Worm (Caenorhabditis elegans) whole organism, L1 larva: ENCODE results near the gene snr-6.

ENCODE experiments used
- aly-2 ChIP-seq: fragments of 150-350 bp; optimal IDR thresholded peaks from 2 replicates; lab custom pipeline; 2014; ENCODE audit warnings: missing biosample characterization, missing genetic modification characterization
- ces-1 ChIP-seq: fragments of 150-350 bp; optimal IDR thresholded peaks from 2 replicates; lab custom pipeline; 2014; ENCODE audit warnings: missing biosample characterization, missing genetic modification reagents, missing genetic modification characterization
- dpl-1 ChIP-seq, 3 experiments: fragments of 150-350 bp in 2 of 3; sonication (generic microtip) in 1 of 3; optimal IDR thresholded peaks; 2 replicates each; lab custom pipeline; 2014 to 2017; ENCODE audit warnings: missing biosample characterization in 3 of 3, missing genetic modification characterization in 3 of 3, missing genetic modification reagents in 3 of 3
- egl-27 ChIP-seq, 2 experiments: fragments of 150-350 bp in 1 of 2; sonication (generic microtip); optimal IDR thresholded peaks; 3 replicates each; lab custom pipeline; 2017 to 2018; ENCODE audit warnings: missing biosample characterization in 2 of 2, missing genetic modification characterization in 2 of 2, missing genetic modification reagents in 2 of 2
- fkh-4 ChIP-seq: sonication (generic microtip); optimal IDR thresholded peaks from 2 replicates; lab custom pipeline; 2016; ENCODE audit warnings: missing compliant biosample characterization, missing genetic modification characterization, borderline replicate concordance
- fos-1 ChIP-seq: fragments of 150-350 bp; optimal IDR thresholded peaks from 2 replicates; lab custom pipeline; 2014; ENCODE audit warnings: missing biosample characterization, missing genetic modification characterization
- mdl-1 ChIP-seq, 2 experiments: fragments of 150-350 bp; optimal IDR thresholded peaks; 2 replicates each; lab custom pipeline; 2014 to 2017; ENCODE audit warnings: missing biosample characterization in 2 of 2, missing genetic modification characterization in 2 of 2, inconsistent platforms in 1 of 2
- nhr-84 ChIP-seq: sonication (generic microtip); optimal IDR thresholded peaks from 2 replicates; lab custom pipeline; 2017; ENCODE audit warnings: missing biosample characterization, missing genetic modification characterization
- skn-1 ChIP-seq: fragments of 150-350 bp; optimal IDR thresholded peaks from 2 replicates; lab custom pipeline; 2014; ENCODE audit warnings: missing biosample characterization, missing genetic modification characterization
- unc-62 ChIP-seq: fragments of 150-350 bp; optimal IDR thresholded peaks from 2 replicates; lab custom pipeline; 2014; ENCODE audit warnings: missing biosample characterization, missing genetic modification reagents, missing genetic modification characterization
- unc-86 ChIP-seq: sonication (generic microtip); optimal IDR thresholded peaks from 2 replicates; lab custom pipeline; 2016; ENCODE audit warnings: missing genetic modification characterization, missing compliant biosample characterization
- zag-1 ChIP-seq: fragments of 150-350 bp; optimal IDR thresholded peaks from 2 replicates; lab custom pipeline; 2014; ENCODE audit warnings: missing biosample characterization, missing genetic modification characterization

ce11 chrIII:12458970-12459369 is 29.5 kb upstream of the snr-6 start:
- no peak for TF ChIP-seq aly-2 (tag; lab: Kevin White, UChicago)
- TF ChIP-seq unc-86 = no peak
- TF ChIP-seq skn-1 = no peak
- TF ChIP-seq ces-1 (GFP tag; lab: Kevin White, UChicago) = no peak
- no peak for TF ChIP-seq zag-1
- TF ChIP-seq fkh-4 (tag; lab: Kevin White, UChicago) = no peak
- no peak for TF ChIP-seq fos-1 (tag; lab: Kevin White, UChicago)
- TF ChIP-seq nhr-84 (tag; lab: Kevin White, UChicago) = no peak
- TF ChIP-seq egl-27 (tag; optimal IDR thresholded peaks at IDR 0.05; lab: Kevin White, UChicago) = no peak
- TF ChIP-seq mdl-1 (tag; optimal IDR thresholded peaks at IDR 0.05; lab: Kevin White, UChicago) = no peak
- TF ChIP-seq dpl-1 (GFP tag; optimal IDR thresholded peaks at IDR 0.05; lab: Kevin White, UChicago) = no peak
- no peak for TF ChIP-seq unc-62
